Fruit fly (Drosophila melanogaster) whole organism, pupa: ENCODE measurements around the gene Cp7Fb.

Experiments
- CG10348 ChIP-seq: fragments of 200-800 bp; sonication (Bioruptor generic); IDR thresholded peaks from 2 replicates; pipeline ENCODE4 v1.3.6; 2022; ENCODE audit warnings: missing biosample characterization, missing genetic modification characterization
- CG12605 ChIP-seq: fragments of 200-800 bp; sonication (Bioruptor generic); IDR thresholded peaks from 2 replicates; pipeline ENCODE4 v1.3.6; 2022; ENCODE audit warnings: missing biosample characterization, missing genetic modification characterization
- CG8159 ChIP-seq: fragments of 200-800 bp; sonication (Bioruptor generic); optimal IDR thresholded peaks from 3 replicates; lab custom pipeline; 2018; ENCODE audit warnings: missing biosample characterization, mild to moderate bottlenecking, missing genetic modification characterization, moderate library complexity
- CG9948 ChIP-seq: fragments of 200-800 bp; sonication (Bioruptor generic); optimal IDR thresholded peaks from 2 replicates; lab custom pipeline; 2018; ENCODE audit warnings: missing biosample characterization, mild to moderate bottlenecking, missing genetic modification characterization, moderate library complexity
- Pif1A ChIP-seq: fragments of 200-800 bp; sonication (Bioruptor generic); optimal IDR thresholded peaks from 3 replicates; lab custom pipeline; 2016; ENCODE audit warnings: missing biosample characterization, missing genetic modification characterization
- gl ChIP-seq: fragments of 200-800 bp; sonication (Bioruptor generic); optimal IDR thresholded peaks from 2 replicates; lab custom pipeline; 2018; ENCODE audit warnings: missing biosample characterization, mild to moderate bottlenecking, missing genetic modification characterization

- TF ChIP-seq CG9948 (tag; lab: Kevin White, UChicago) (no peak), Pif1A (GFP tag; lab: Kevin White, UChicago) (no peak), gl (tag; lab: Kevin White, UChicago) (no peak), CG10348 (no peak), CG12605 (GFP tag; lab: Robert Waterston, UW) (no peak), CG8159 (tag; lab: Kevin White, UChicago) (no peak)
Measured at dm6 chrX:8496362-8496761, 22.7 kb downstream of the Cp7Fb start.
